Fruit fly (Drosophila melanogaster): ENCODE data around the gene Bre1.

Bre1 gene

dm6 chr3L:5821506-5821905 is 27.5 kb upstream of the Bre1 start (continued):
- no peak for TF ChIP-seq pita (GFP tag; optimal IDR thresholded peaks at IDR 0.05)
- TF ChIP-seq CG12299 (tag; optimal IDR thresholded peaks at IDR 0.05) = no peak
- no peak for TF ChIP-seq CG4282 (GFP tag; optimal IDR thresholded peaks at IDR 0.05)
- no peak for TF ChIP-seq Camta (GFP tag; optimal IDR thresholded peaks at IDR 0.05)
- TF ChIP-seq CG1832 (GFP tag; optimal IDR thresholded peaks at IDR 0.05) = no peak
- no peak for TF ChIP-seq HLH4C (GFP tag; IDR thresholded peaks at IDR 0.05; ENCODE audit: partially characterized antibody)
- no peak for TF ChIP-seq ara (GFP tag; IDR thresholded peaks at IDR 0.05)
- TF ChIP-seq CG2889 (GFP tag; IDR thresholded peaks at IDR 0.05) = no peak
- no peak for TF ChIP-seq CTCF (GFP tag; optimal IDR thresholded peaks at IDR 0.05)
- TF ChIP-seq CG34376 (GFP tag; optimal IDR thresholded peaks at IDR 0.05) = no peak
- no peak for TF ChIP-seq Stat92E (GFP tag; optimal IDR thresholded peaks at IDR 0.05)
- no peak for TF ChIP-seq CG15479 (GFP tag; optimal IDR thresholded peaks at IDR 0.05)
- no peak for TF ChIP-seq CG9215 (GFP tag; IDR thresholded peaks at IDR 0.05)
- TF ChIP-seq lab (GFP tag; optimal IDR thresholded peaks at IDR 0.05) = peak; percentile 11
- TF ChIP-seq CG13424 (tag; optimal IDR thresholded peaks at IDR 0.05) = no peak
- no peak for TF ChIP-seq chn (GFP tag; optimal IDR thresholded peaks at IDR 0.05)
- no peak for TF ChIP-seq tll (GFP tag; optimal IDR thresholded peaks at IDR 0.05)
- TF ChIP-seq NK7.1 (GFP tag; optimal IDR thresholded peaks at IDR 0.05) = no peak
- no peak for TF ChIP-seq trem (tag; optimal IDR thresholded peaks at IDR 0.05)
- no peak for TF ChIP-seq pan (optimal IDR thresholded peaks at IDR 0.05)
- TF ChIP-seq pan (GFP tag; optimal IDR thresholded peaks at IDR 0.05 in 1 of 2, IDR thresholded peaks at IDR 0.05 in 1 of 2) = no peak
- no peak for TF ChIP-seq CG17186 (GFP tag; optimal IDR thresholded peaks at IDR 0.05)
- no peak for TF ChIP-seq odd (GFP tag; optimal IDR thresholded peaks at IDR 0.05)
- TF ChIP-seq wek (GFP tag; optimal IDR thresholded peaks at IDR 0.05) = peak; percentile 4
- TF ChIP-seq cwo (GFP tag; optimal IDR thresholded peaks at IDR 0.05) = no peak
- peak; percentile 48 for TF ChIP-seq nom (GFP tag; optimal IDR thresholded peaks at IDR 0.05)
- TF ChIP-seq kah (GFP tag; optimal IDR thresholded peaks at IDR 0.05) = no peak
- TF ChIP-seq Ets65A (GFP tag) = peak; percentile 1
- TF ChIP-seq Atf3 (GFP tag; optimal IDR thresholded peaks at IDR 0.05) = no peak
- no peak for TF ChIP-seq peb (GFP tag; IDR thresholded peaks at IDR 0.05)
- peak; percentile 23 for TF ChIP-seq CG15696 (tag; optimal IDR thresholded peaks at IDR 0.05)
- TF ChIP-seq vfl (GFP tag; optimal IDR thresholded peaks at IDR 0.05) = no peak
- no peak for TF ChIP-seq NfI (GFP tag; optimal IDR thresholded peaks at IDR 0.05)

- no peak for TF ChIP-seq Oaz (GFP tag; IDR thresholded peaks at IDR 0.05)
- TF ChIP-seq CTCF (GFP tag; optimal IDR thresholded peaks at IDR 0.05) = peak; percentile 84
Observed at dm6 chr3L:5820793-5821192, 26.8 kb upstream of the Bre1 start.

dm6 chr3L:5820039-5820438 is 26.0 kb upstream of the Bre1 start:
- TF ChIP-seq zen (tag; optimal IDR thresholded peaks at IDR 0.05) (no peak), wor (GFP tag; IDR thresholded peaks at IDR 0.05) (no peak), CG7372 (GFP tag; IDR thresholded peaks at IDR 0.05) (no peak), CG30403 (GFP tag; optimal IDR thresholded peaks at IDR 0.05) (no peak), tio (GFP tag; optimal IDR thresholded peaks at IDR 0.05) (no peak), CG5953 (GFP tag; IDR thresholded peaks at IDR 0.05) (no peak), Hr51 (GFP tag; optimal IDR thresholded peaks at IDR 0.05) (peak in 1 of 2 experiments; percentile 38), lbe (GFP tag; optimal IDR thresholded peaks at IDR 0.05) (no peak), CG4730 (GFP tag; IDR thresholded peaks at IDR 0.05) (0 out of 2 replicates have a peak, but pooled peaks have one; percentile 10), PHDP (tag; optimal IDR thresholded peaks at IDR 0.05) (peak; percentile 19), CG30431 (GFP tag; optimal IDR thresholded peaks at IDR 0.05) (no peak), CG3281 (GFP tag; optimal IDR thresholded peaks at IDR 0.05) (peak; percentile 29), unc-4 (GFP tag; IDR thresholded peaks at IDR 0.05; ENCODE audit: partially characterized antibody) (no peak), prd (optimal IDR thresholded peaks at IDR 0.05) (no peak), prd (GFP tag; IDR thresholded peaks at IDR 0.05) (0 out of 3 replicates have a peak, but pooled peaks have one; percentile 42), CG3995 (GFP tag; optimal IDR thresholded peaks at IDR 0.05) (no peak), CG18599 (GFP tag; optimal IDR thresholded peaks at IDR 0.05) (no peak)

Measured in whole organism, embryonic.